Fruit fly (Drosophila melanogaster): ENCODE results near the gene CG9016.

CG9016 gene

dm6 chr2L:5890556-5890955 is 32.9 kb downstream of the CG9016 start:
- TF ChIP-seq D (optimal IDR thresholded peaks at IDR 0.05) = peak; percentile 91
- TF ChIP-seq D (GFP tag; optimal IDR thresholded peaks at IDR 0.05) = no peak
- no peak for TF ChIP-seq CG1647 (GFP tag; optimal IDR thresholded peaks at IDR 0.05)
- TF ChIP-seq tll (GFP tag; optimal IDR thresholded peaks at IDR 0.05) = peak in 1 of 2 experiments; percentile 24
- peak; percentile 69 for TF ChIP-seq zen (tag; optimal IDR thresholded peaks at IDR 0.05)

dm6 chr2L:5886955-5887354 is 36.5 kb downstream of the CG9016 start:
- no peak for TF ChIP-seq C15 (GFP tag; IDR thresholded peaks at IDR 0.05)
- peak; percentile 84 for TF ChIP-seq vvl (GFP tag; IDR thresholded peaks at IDR 0.05)
- peak; percentile 27 for TF ChIP-seq Deaf1 (tag; optimal IDR thresholded peaks at IDR 0.05)
- TF ChIP-seq pb (GFP tag; optimal IDR thresholded peaks at IDR 0.05) = peak; percentile 10
- TF ChIP-seq CG12769 (tag; optimal IDR thresholded peaks at IDR 0.05) = peak; percentile 33
- no peak for TF ChIP-seq CG10462 (GFP tag; optimal IDR thresholded peaks at IDR 0.05)
- no peak for TF ChIP-seq croc (GFP tag; conservative IDR thresholded peaks at IDR 0.05)
- peak; percentile 63; the same call in 1 of the 4 replicates for TF ChIP-seq chinmo (GFP tag; IDR thresholded peaks at IDR 0.05; ENCODE audit: partially characterized antibody)
- TF ChIP-seq oc (tag; optimal IDR thresholded peaks at IDR 0.05) = peak; percentile 72
- peak; percentile 24 for TF ChIP-seq abd-A (tag; optimal IDR thresholded peaks at IDR 0.05)
- peak in 1 of 2 experiments; percentile 55 for TF ChIP-seq Eip74EF (GFP tag; optimal IDR thresholded peaks at IDR 0.05)
- TF ChIP-seq z (GFP tag; IDR thresholded peaks at IDR 0.05) = 0 out of 3 replicates have a peak, but pooled peaks have one; percentile 44
- 0 out of 3 replicates have a peak, but pooled peaks have one; percentile 1 for TF ChIP-seq zen2 (GFP tag; IDR thresholded peaks at IDR 0.05; ENCODE audit: partially characterized antibody)
- no peak for TF ChIP-seq dimm (GFP tag; IDR thresholded peaks at IDR 0.05)
- peak; percentile 77 for TF ChIP-seq sd (tag; optimal IDR thresholded peaks at IDR 0.05)

dm6 chr2L:5885702-5886101 is 37.8 kb downstream of the CG9016 start, which contains the start of gene CG9029:
Gene CG9029, plus strand, starts transcription at chr2L:5886002.
- TF ChIP-seq zf30C (GFP tag; optimal IDR thresholded peaks at IDR 0.05) (no peak), Ets65A (GFP tag) (no peak), CG7928 (GFP tag; optimal IDR thresholded peaks at IDR 0.05) (no peak), sisA (GFP tag; IDR thresholded peaks at IDR 0.05) (no peak), Atf3 (GFP tag; optimal IDR thresholded peaks at IDR 0.05) (no peak), en (GFP tag; optimal IDR thresholded peaks at IDR 0.05) (no peak), CG14860 (GFP tag; IDR thresholded peaks at IDR 0.05; ENCODE audit: partially characterized antibody) (no peak), CG9727 (GFP tag; optimal IDR thresholded peaks at IDR 0.05) (no peak), nerfin-1 (tag; optimal IDR thresholded peaks at IDR 0.05) (no peak), Ada2b (GFP tag; IDR thresholded peaks at IDR 0.05) (no peak), PHDP (tag; optimal IDR thresholded peaks at IDR 0.05) (no peak), row (GFP tag; IDR thresholded peaks at IDR 0.05) (no peak), Drgx (GFP tag; IDR thresholded peaks at IDR 0.05) (no peak), CG12942 (GFP tag; optimal IDR thresholded peaks at IDR 0.05) (no peak), tna (GFP tag; IDR thresholded peaks at IDR 0.05; ENCODE audit: partially characterized antibody) (no peak), CG11247 (GFP tag; IDR thresholded peaks at IDR 0.05) (no peak), run (tag; optimal IDR thresholded peaks at IDR 0.05) (no peak), CG15479 (GFP tag; optimal IDR thresholded peaks at IDR 0.05) (no peak), dm (GFP tag; optimal IDR thresholded peaks at IDR 0.05) (no peak)

Data from whole organism, embryonic.